Fruit fly (Drosophila melanogaster) whole organism, embryonic: ENCODE results near the gene Mettl4.

Source experiments
- Blimp-1 ChIP-seq: fragments of 200-800 bp; sonication (Bioruptor generic); optimal IDR thresholded peaks from 3 replicates; lab custom pipeline; 2018; ENCODE audit warnings: missing biosample characterization, missing genetic modification characterization, mild to moderate bottlenecking, moderate library complexity, missing genetic modification reagents
- CG12659 ChIP-seq: fragments of 200-800 bp; sonication (Bioruptor generic); optimal IDR thresholded peaks from 3 replicates; lab custom pipeline; 2017; ENCODE audit warnings: mild to moderate bottlenecking, missing biosample characterization, missing genetic modification reagents, missing genetic modification characterization
- CG1647 ChIP-seq: fragments of 200-800 bp; sonication (Bioruptor generic); optimal IDR thresholded peaks from 3 replicates; lab custom pipeline; 2016; ENCODE audit warnings: missing biosample characterization, missing genetic modification characterization
- CG17186 ChIP-seq: fragments of 200-800 bp; sonication (Bioruptor generic); optimal IDR thresholded peaks from 3 replicates; lab custom pipeline; 2017; ENCODE audit warnings: missing biosample characterization, missing genetic modification reagents, missing genetic modification characterization
- CG17328 ChIP-seq: fragments of 200-800 bp; sonication (Bioruptor generic); IDR thresholded peaks from 2 replicates; pipeline ENCODE4 v1.3.6; 2022; ENCODE audit warnings: missing biosample characterization, missing genetic modification characterization
- CG17829 ChIP-seq: fragments of 200-800 bp; optimal IDR thresholded peaks from 2 replicates; lab custom pipeline; 2019; ENCODE audit warnings: missing biosample characterization, mild to moderate bottlenecking, missing genetic modification characterization, moderate library complexity
- CG2116 ChIP-seq: fragments of 200-800 bp; sonication (Bioruptor generic); optimal IDR thresholded peaks from 3 replicates; lab custom pipeline; 2018; ENCODE audit warnings: missing biosample characterization, mild to moderate bottlenecking, missing genetic modification characterization
- CG31365 ChIP-seq: fragments of 200-800 bp; sonication (Bioruptor generic); optimal IDR thresholded peaks from 2 replicates; lab custom pipeline; 2018; ENCODE audit warnings: missing biosample characterization, mild to moderate bottlenecking, missing genetic modification characterization
- CG31441 ChIP-seq: fragments of 200-800 bp; sonication (Bioruptor generic); IDR thresholded peaks from 2 replicates; pipeline ENCODE4 v1.3.6; 2022; ENCODE audit warnings: missing biosample characterization, missing genetic modification characterization
- CG34422 ChIP-seq: fragments of 200-800 bp; sonication (Bioruptor generic); IDR thresholded peaks from 3 replicates; pipeline ENCODE4 v1.3.6; 2022; ENCODE audit warnings: missing biosample characterization, missing genetic modification characterization
- CG4730 ChIP-seq: fragments of 200-800 bp; sonication (Bioruptor generic); IDR thresholded peaks from 2 replicates; pipeline ENCODE4 v1.3.6; 2022; ENCODE audit warnings: missing biosample characterization, missing genetic modification characterization
- CG9727 ChIP-seq: fragments of 200-800 bp; sonication (Bioruptor generic); optimal IDR thresholded peaks from 3 replicates; lab custom pipeline; 2017; ENCODE audit warnings: missing biosample characterization, mild to moderate bottlenecking, missing genetic modification characterization
- CkIIα-i1 ChIP-seq: fragments of 200-800 bp; sonication (Bioruptor generic); IDR thresholded peaks from 2 replicates; pipeline ENCODE4 v1.3.6; 2022; ENCODE audit warnings: missing biosample characterization, missing genetic modification characterization
- ERR ChIP-seq: fragments of 200-800 bp; sonication (Bioruptor generic); optimal IDR thresholded peaks from 2 replicates; lab custom pipeline; 2016; ENCODE audit warnings: missing biosample characterization, missing genetic modification characterization
- Eip74EF ChIP-seq, 2 experiments: fragments of 200-800 bp in 1 of 2; fragments of >200 bp in 1 of 2; sonication (Bioruptor generic) in 1 of 2; optimal IDR thresholded peaks; 2 replicates each; lab custom pipeline; 2017 to 2019; ENCODE audit warnings: missing biosample characterization in 2 of 2, missing genetic modification characterization in 2 of 2, mild to moderate bottlenecking in 1 of 2, moderate library complexity in 1 of 2
- Elba2 ChIP-seq: fragments of 200-800 bp; sonication (Bioruptor generic); optimal IDR thresholded peaks from 3 replicates; lab custom pipeline; 2016; ENCODE audit warnings: missing biosample characterization, missing genetic modification characterization
- Fer2 ChIP-seq: fragments of 200-800 bp; sonication (Bioruptor generic); optimal IDR thresholded peaks from 2 replicates; lab custom pipeline; 2018; ENCODE audit warnings: missing biosample characterization, mild to moderate bottlenecking, missing genetic modification characterization, moderate library complexity
- Hey ChIP-seq: fragments of 200-800 bp; sonication (Bioruptor generic); optimal IDR thresholded peaks from 3 replicates; lab custom pipeline; 2018; ENCODE audit warnings: missing biosample characterization, mild to moderate bottlenecking, missing genetic modification characterization
- HmgD ChIP-seq: fragments of 200-800 bp; sonication (Bioruptor generic); optimal IDR thresholded peaks from 3 replicates; lab custom pipeline; 2016; ENCODE audit warnings: missing biosample characterization, missing genetic modification characterization
- Mrtf ChIP-seq: fragments of 200-800 bp; sonication (Bioruptor generic); IDR thresholded peaks from 3 replicates; pipeline ENCODE4 v1.3.6; 2022; ENCODE audit warnings: missing biosample characterization, missing genetic modification characterization
- Optix ChIP-seq: fragments of 200-800 bp; sonication (Bioruptor generic); IDR thresholded peaks from 3 replicates; pipeline ENCODE4 v1.3.6; 2022; ENCODE audit warnings: missing biosample characterization, missing genetic modification characterization
- PHDP ChIP-seq: fragments of 200-800 bp; sonication (Bioruptor generic); optimal IDR thresholded peaks from 3 replicates; lab custom pipeline; 2018; ENCODE audit warnings: missing biosample characterization, mild to moderate bottlenecking, missing genetic modification characterization, moderate library complexity
- Poxn ChIP-seq: fragments of 200-800 bp; sonication (Bioruptor generic); IDR thresholded peaks from 2 replicates; pipeline ENCODE4 v1.3.6; 2022; ENCODE audit warnings: missing biosample characterization, missing genetic modification characterization
- Taf1 ChIP-seq: fragments of 200-800 bp; sonication (Bioruptor generic); IDR thresholded peaks from 2 replicates; pipeline ENCODE4 v1.3.6; 2022; ENCODE audit warnings: missing biosample characterization, missing genetic modification characterization
- Trl ChIP-seq, 3 experiments: fragments of >200 bp in 2 of 3; fragments of 200-800 bp in 1 of 3; sonication (Bioruptor generic) in 1 of 3; optimal IDR thresholded peaks; 2 replicates in 1 of 3; 3 replicates in 2 of 3; lab custom pipeline; 2016 to 2017; ENCODE audit warnings: missing biosample characterization in 1 of 3, missing genetic modification characterization in 1 of 3
- Vsx1 ChIP-seq: fragments of 200-800 bp; sonication (Bioruptor generic); optimal IDR thresholded peaks from 2 replicates; lab custom pipeline; 2017; ENCODE audit warnings: missing biosample characterization, mild to moderate bottlenecking, missing genetic modification characterization, missing genetic modification reagents
- al ChIP-seq: fragments of 200-800 bp; sonication (Bioruptor generic); IDR thresholded peaks from 2 replicates; pipeline ENCODE4 v1.3.6; 2022; ENCODE audit warnings: missing biosample characterization, missing genetic modification characterization
- bigmax ChIP-seq: fragments of 200-800 bp; sonication (Bioruptor generic); optimal IDR thresholded peaks from 2 replicates; lab custom pipeline; 2018; ENCODE audit warnings: missing biosample characterization, mild to moderate bottlenecking, missing genetic modification characterization
- chif ChIP-seq, 2 experiments: fragments of 200-800 bp; sonication (Bioruptor generic); optimal IDR thresholded peaks; 3 replicates each; lab custom pipeline; 2016; ENCODE audit warnings: missing biosample characterization in 2 of 2, missing genetic modification characterization in 2 of 2
- crc ChIP-seq: fragments of 200-800 bp; sonication (Bioruptor generic); optimal IDR thresholded peaks from 2 replicates; lab custom pipeline; 2016; ENCODE audit warnings: missing biosample characterization, missing genetic modification characterization
- dan ChIP-seq: fragments of 200-800 bp; sonication (Bioruptor generic); IDR thresholded peaks from 2 replicates; pipeline ENCODE4 v1.3.6; 2022; ENCODE audit warnings: missing biosample characterization, missing genetic modification characterization
- disco-r ChIP-seq: fragments of 200-800 bp; sonication (Bioruptor generic); optimal IDR thresholded peaks from 2 replicates; lab custom pipeline; 2016; ENCODE audit warnings: missing biosample characterization, missing genetic modification characterization
- dmrt99B ChIP-seq: fragments of 200-800 bp; sonication (Bioruptor generic); optimal IDR thresholded peaks from 2 replicates; lab custom pipeline; 2018; ENCODE audit warnings: missing biosample characterization, mild to moderate bottlenecking, missing genetic modification characterization, moderate library complexity
- emc ChIP-seq: fragments of 200-800 bp; sonication (Bioruptor generic); optimal IDR thresholded peaks from 2 replicates; lab custom pipeline; 2016; ENCODE audit warnings: missing biosample characterization, missing genetic modification characterization
- en ChIP-seq: fragments of 200-800 bp; sonication (Bioruptor generic); optimal IDR thresholded peaks from 2 replicates; lab custom pipeline; 2016; ENCODE audit warnings: missing biosample characterization, missing genetic modification characterization
- esg ChIP-seq: fragments of 200-800 bp; sonication (Bioruptor generic); conservative IDR thresholded peaks from 2 replicates; pipeline ENCODE4 v1.3.6; 2022; ENCODE audit warnings: missing biosample characterization, missing genetic modification characterization
- eve ChIP-seq, 2 experiments: fragments of >200 bp; optimal IDR thresholded peaks; 2 replicates each; lab custom pipeline; 2017; ENCODE audit warnings: missing biosample characterization in 2 of 2, missing genetic modification characterization in 2 of 2
- fd64A ChIP-seq: fragments of 200-800 bp; sonication (Bioruptor generic); optimal IDR thresholded peaks from 3 replicates; lab custom pipeline; 2018; ENCODE audit warnings: missing biosample characterization, mild to moderate bottlenecking, missing genetic modification characterization
- fd96Cb ChIP-seq: fragments of 200-800 bp; sonication (Bioruptor generic); optimal IDR thresholded peaks from 2 replicates; lab custom pipeline; 2018; ENCODE audit warnings: missing biosample characterization, mild to moderate bottlenecking, missing genetic modification characterization, moderate library complexity
- gcm ChIP-seq: fragments of 200-800 bp; sonication (Bioruptor generic); optimal IDR thresholded peaks from 2 replicates; lab custom pipeline; 2019; ENCODE audit warnings: missing biosample characterization, mild to moderate bottlenecking, missing genetic modification characterization, moderate library complexity
- gro ChIP-seq: fragments of 200-800 bp; sonication (Bioruptor generic); optimal IDR thresholded peaks from 2 replicates; lab custom pipeline; 2016; ENCODE audit warnings: missing biosample characterization, missing genetic modification characterization
- hb ChIP-seq: fragments of 200-800 bp; sonication (Bioruptor generic); IDR thresholded peaks from 3 replicates; pipeline ENCODE4 v1.3.6; 2022; ENCODE audit warnings: missing biosample characterization, missing genetic modification characterization; ENCODE audit not compliant: partially characterized antibody
- lilli ChIP-seq: fragments of 200-800 bp; sonication (Bioruptor generic); optimal IDR thresholded peaks from 3 replicates; lab custom pipeline; 2016; ENCODE audit warnings: missing biosample characterization, missing genetic modification characterization
- oc ChIP-seq: fragments of 200-800 bp; sonication (Bioruptor generic); optimal IDR thresholded peaks from 2 replicates; lab custom pipeline; 2018; ENCODE audit warnings: missing biosample characterization, mild to moderate bottlenecking, missing genetic modification characterization, moderate library complexity
- org-1 ChIP-seq: fragments of 200-800 bp; sonication (Bioruptor generic); optimal IDR thresholded peaks from 2 replicates; lab custom pipeline; 2017; ENCODE audit warnings: missing biosample characterization, missing genetic modification characterization
- row ChIP-seq: fragments of 200-800 bp; sonication (Bioruptor generic); IDR thresholded peaks from 3 replicates; pipeline ENCODE4 v1.3.6; 2022; ENCODE audit warnings: missing biosample characterization, missing genetic modification characterization
- sna ChIP-seq: fragments of 200-800 bp; sonication (Bioruptor generic); IDR thresholded peaks from 2 replicates; pipeline ENCODE4 v1.3.6; 2022; ENCODE audit warnings: missing biosample characterization, missing genetic modification characterization; ENCODE audit not compliant: partially characterized antibody
- trh ChIP-seq: fragments of 200-800 bp; sonication (Bioruptor generic); optimal IDR thresholded peaks from 2 replicates; lab custom pipeline; 2016; ENCODE audit warnings: missing biosample characterization, missing genetic modification characterization
- yki ChIP-seq: fragments of >200 bp; optimal IDR thresholded peaks from 3 replicates; lab custom pipeline; 2018
- z ChIP-seq: fragments of 200-800 bp; sonication (Bioruptor generic); IDR thresholded peaks from 3 replicates; pipeline ENCODE4 v1.3.6; 2022; ENCODE audit warnings: missing biosample characterization, missing genetic modification characterization
- zfh1 ChIP-seq: fragments of 200-800 bp; sonication (Bioruptor generic); IDR thresholded peaks from 3 replicates; pipeline ENCODE4 v1.3.6; 2022; ENCODE audit warnings: missing biosample characterization, missing genetic modification characterization
- zfh2 ChIP-seq: fragments of 200-800 bp; sonication (Bioruptor generic); optimal IDR thresholded peaks from 2 replicates; lab custom pipeline; 2016; ENCODE audit warnings: missing biosample characterization, missing genetic modification characterization

Mettl4 gene

DNA sequence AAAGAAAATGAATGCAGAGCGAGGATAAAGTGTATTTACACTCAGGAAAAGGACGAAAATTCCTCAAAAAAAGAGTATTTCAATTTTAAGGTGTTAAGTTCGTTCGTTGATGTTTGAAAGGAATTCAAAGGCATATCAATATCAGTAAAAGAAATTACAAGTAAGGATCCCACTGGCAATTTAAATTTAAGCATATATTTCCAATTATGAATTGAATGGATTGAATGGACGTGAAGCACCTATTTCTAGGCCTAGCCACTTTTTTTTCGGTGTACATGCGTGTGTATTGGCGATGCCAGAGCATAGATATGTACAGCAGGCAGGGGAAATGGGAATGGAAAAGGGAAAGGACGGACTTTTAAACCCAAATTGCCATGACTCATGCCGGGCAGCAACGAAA lies 20.4 kb downstream of the Mettl4 start (continued):
- peak in 1 of 2 experiments; percentile 34 for TF ChIP-seq eve (GFP tag; optimal IDR thresholded peaks at IDR 0.05; lab: Kevin White, UChicago)
- TF ChIP-seq dmrt99B (tag; lab: Kevin White, UChicago): no peak
- no peak for TF ChIP-seq Fer2 (tag; lab: Kevin White, UChicago)
- no peak for TF ChIP-seq CkIIα-i1 (GFP tag; lab: Robert Waterston, UW)
- TF ChIP-seq CG34422 (GFP tag; lab: Robert Waterston, UW): no peak
- peak; percentile 68 for TF ChIP-seq CG17829 (tag; lab: Kevin White, UChicago)
- TF ChIP-seq CG17328: no peak
- TF ChIP-seq CG1647 (GFP tag; lab: Kevin White, UChicago): no peak
- TF ChIP-seq row: peak; percentile 53
- TF ChIP-seq CG17186 (GFP tag; lab: Kevin White, UChicago): no peak
- TF ChIP-seq gcm (GFP tag; lab: Kevin White, UChicago): no peak
- TF ChIP-seq zfh2 (GFP tag; lab: Kevin White, UChicago): no peak
- TF ChIP-seq CG31441 (GFP tag; lab: Robert Waterston, UW): no peak
- no peak for TF ChIP-seq trh (GFP tag; lab: Kevin White, UChicago)
- no peak for TF ChIP-seq Taf1 (GFP tag; lab: Robert Waterston, UW)
- TF ChIP-seq gro: no peak
- TF ChIP-seq CG31365 (tag; lab: Kevin White, UChicago): no peak
- no peak for TF ChIP-seq ERR
- TF ChIP-seq lilli (GFP tag; lab: Kevin White, UChicago): no peak
- TF ChIP-seq disco-r (GFP tag; lab: Kevin White, UChicago): no peak
- TF ChIP-seq crc (GFP tag; lab: Kevin White, UChicago): no peak
- no peak for TF ChIP-seq Mrtf (GFP tag; lab: Robert Waterston, UW)
- TF ChIP-seq zfh1 (GFP tag; lab: Robert Waterston, UW): no peak
- no peak for TF ChIP-seq hb
- TF ChIP-seq z (GFP tag; lab: Robert Waterston, UW): no peak
- no peak for TF ChIP-seq yki
- TF ChIP-seq Eip74EF (GFP tag; optimal IDR thresholded peaks at IDR 0.05; lab: Kevin White, UChicago): no peak
- no peak for TF ChIP-seq en (GFP tag; lab: Kevin White, UChicago)
- no peak for TF ChIP-seq Poxn (GFP tag; lab: Robert Waterston, UW)
- peak in 1 of 2 experiments; percentile 28 for TF ChIP-seq chif (GFP tag; optimal IDR thresholded peaks at IDR 0.05; lab: Kevin White, UChicago)
- TF ChIP-seq fd64A: no peak
- no peak for TF ChIP-seq org-1 (GFP tag; lab: Kevin White, UChicago)
- no peak for TF ChIP-seq Elba2 (GFP tag; lab: Kevin White, UChicago)
- TF ChIP-seq al (GFP tag; lab: Robert Waterston, UW): no peak
- no peak for TF ChIP-seq esg (GFP tag; lab: Robert Waterston, UW)
- TF ChIP-seq HmgD (GFP tag; lab: Kevin White, UChicago): no peak
- TF ChIP-seq Optix: no peak
- TF ChIP-seq PHDP: no peak
- no peak for TF ChIP-seq Trl (optimal IDR thresholded peaks at IDR 0.05; lab: Kevin White, UChicago)
- peak; percentile 5 for TF ChIP-seq Trl (GFP tag; optimal IDR thresholded peaks at IDR 0.05; lab: Kevin White, UChicago)
- TF ChIP-seq CG2116: no peak
- peak; percentile 49 for TF ChIP-seq CG9727 (GFP tag; lab: Kevin White, UChicago)
- no peak for TF ChIP-seq CG4730 (GFP tag; lab: Robert Waterston, UW)
- no peak for TF ChIP-seq sna
- TF ChIP-seq emc: no peak
- TF ChIP-seq bigmax (GFP tag; lab: Kevin White, UChicago): no peak
- TF ChIP-seq Vsx1 (GFP tag; lab: Kevin White, UChicago): no peak
- TF ChIP-seq CG12659 (GFP tag; lab: Kevin White, UChicago): no peak
- TF ChIP-seq dan (GFP tag; lab: Robert Waterston, UW): no peak
- no peak for TF ChIP-seq Hey (tag; lab: Kevin White, UChicago)
- TF ChIP-seq Blimp-1 (GFP tag; lab: Kevin White, UChicago): no peak
- TF ChIP-seq oc (tag; lab: Kevin White, UChicago): no peak
- peak; percentile 1 for TF ChIP-seq fd96Cb
